Worm (Caenorhabditis elegans) whole organism, L2 larva: ENCODE measurements around the gene cnc-1.

Experiments used
- ZK546.5 ChIP-seq: sonication (generic microtip); optimal IDR thresholded peaks from 2 replicates; lab custom pipeline; 2017; ENCODE audit warnings: missing biosample characterization, missing genetic modification characterization
- ama-1 ChIP-seq: fragments of 150-350 bp; optimal IDR thresholded peaks from 2 replicates; lab custom pipeline; 2018; ENCODE audit warnings: inconsistent platforms
- blmp-1 ChIP-seq: sonication (generic microtip); optimal IDR thresholded peaks from 2 replicates; lab custom pipeline; 2017; ENCODE audit warnings: missing genetic modification characterization, mild to moderate bottlenecking, missing compliant biosample characterization, antibody characterized with exemption, moderate library complexity; ENCODE audit not compliant: insufficient read depth
- elt-3 ChIP-seq: sonication (generic microtip); optimal IDR thresholded peaks from 2 replicates; lab custom pipeline; 2017; ENCODE audit warnings: missing biosample characterization, missing genetic modification characterization
- lin-39 ChIP-seq: fragments of 150-350 bp; optimal IDR thresholded peaks from 2 replicates; lab custom pipeline; 2014; ENCODE audit warnings: missing biosample characterization, missing genetic modification reagents, missing genetic modification characterization
- nhr-11 ChIP-seq: fragments of 150-350 bp; optimal IDR thresholded peaks from 2 replicates; lab custom pipeline; 2014; ENCODE audit warnings: missing biosample characterization, missing genetic modification characterization
- nhr-12 ChIP-seq: fragments of 150-350 bp; optimal IDR thresholded peaks from 2 replicates; lab custom pipeline; 2014; ENCODE audit warnings: missing biosample characterization, missing genetic modification characterization
- nhr-129 ChIP-seq: fragments of 150-350 bp; optimal IDR thresholded peaks from 2 replicates; lab custom pipeline; 2014; ENCODE audit warnings: missing biosample characterization, missing genetic modification characterization
- nhr-21 ChIP-seq: fragments of 150-350 bp; optimal IDR thresholded peaks from 2 replicates; lab custom pipeline; 2014; ENCODE audit warnings: missing biosample characterization, missing genetic modification characterization
- nhr-23 ChIP-seq: fragments of 150-350 bp; optimal IDR thresholded peaks from 2 replicates; lab custom pipeline; 2014; ENCODE audit warnings: missing biosample characterization, missing genetic modification reagents, missing genetic modification characterization
- snpc-4 ChIP-seq: fragments of 150-350 bp; optimal IDR thresholded peaks from 2 replicates; lab custom pipeline; 2014; ENCODE audit warnings: missing biosample characterization, missing genetic modification characterization
- unc-39 ChIP-seq: fragments of 150-350 bp; optimal IDR thresholded peaks from 2 replicates; lab custom pipeline; 2014; ENCODE audit warnings: missing biosample characterization, missing genetic modification characterization

- no peak for TF ChIP-seq blmp-1 (tag; lab: Kevin White, UChicago)
- TF ChIP-seq elt-3 (tag; lab: Kevin White, UChicago), result no peak
- no peak for TF ChIP-seq nhr-11 (tag; lab: Kevin White, UChicago)
- TF ChIP-seq ama-1 (lab: Kevin White, UChicago), result no peak
- no peak for TF ChIP-seq nhr-12
- no peak for TF ChIP-seq nhr-21 (tag; lab: Kevin White, UChicago)
- no peak for TF ChIP-seq snpc-4 (tag; lab: Kevin White, UChicago)
- no peak for TF ChIP-seq unc-39 (tag; lab: Kevin White, UChicago)
- TF ChIP-seq ZK546.5 (tag; lab: Kevin White, UChicago), result no peak
- no peak for TF ChIP-seq nhr-23 (tag; lab: Kevin White, UChicago)
- TF ChIP-seq nhr-129, result no peak
- TF ChIP-seq lin-39 (tag; lab: Kevin White, UChicago), result no peak
Observed at ce11 chrV:1476841-1477240, 32.8 kb upstream of the cnc-1 start.
